Worm (Caenorhabditis elegans): ENCODE measurements around the gene F40F8.4.
A peak's percentile ranks its signal among the peaks of the same experiment; 100 is the strongest.

F40F8.4 gene

ce11 chrII:11149866-11150685 lies 10.0 kb upstream of the F40F8.4 start (continued):
- TF ChIP-seq die-1 (tag; optimal IDR thresholded peaks at IDR 0.05), result no peak
- no peak for TF ChIP-seq F39B2.1 (GFP tag; IDR thresholded peaks at IDR 0.05)
- no peak for TF ChIP-seq F55B11.4 (tag; optimal IDR thresholded peaks at IDR 0.05; ENCODE audit: borderline replicate concordance, insufficient read depth)
- no peak for TF ChIP-seq aptf-3 (GFP tag; IDR thresholded peaks at IDR 0.05)
- 0 out of 2 replicates have a peak, but pooled peaks have one; percentile 32 for TF ChIP-seq lin-26 (GFP tag; IDR thresholded peaks at IDR 0.05)
- peak; percentile 12 for TF ChIP-seq ets-4 (GFP tag; optimal IDR thresholded peaks at IDR 0.05)
- no peak for TF ChIP-seq snpc-4 (GFP tag; optimal IDR thresholded peaks at IDR 0.05)
- peak in 3 of 4 experiments; percentile 10 to 17 (median 16) for TF ChIP-seq snpc-4 (tag; optimal IDR thresholded peaks at IDR 0.05)

- TF ChIP-seq F23B12.7 (tag; optimal IDR thresholded peaks at IDR 0.05; ENCODE audit: insufficient read depth) (no peak), die-1 (tag; optimal IDR thresholded peaks at IDR 0.05) (no peak), pbrm-1 (GFP tag; IDR thresholded peaks at IDR 0.05) (0 out of 2 replicates have a peak, but pooled peaks have one; percentile 20)
Observed at ce11 chrII:11142571-11142970, 2.5 kb upstream of the F40F8.4 start, which contains the start of gene arrd-6. Gene arrd-6 (plus strand): TSS chrII:11142739.

DNA sequence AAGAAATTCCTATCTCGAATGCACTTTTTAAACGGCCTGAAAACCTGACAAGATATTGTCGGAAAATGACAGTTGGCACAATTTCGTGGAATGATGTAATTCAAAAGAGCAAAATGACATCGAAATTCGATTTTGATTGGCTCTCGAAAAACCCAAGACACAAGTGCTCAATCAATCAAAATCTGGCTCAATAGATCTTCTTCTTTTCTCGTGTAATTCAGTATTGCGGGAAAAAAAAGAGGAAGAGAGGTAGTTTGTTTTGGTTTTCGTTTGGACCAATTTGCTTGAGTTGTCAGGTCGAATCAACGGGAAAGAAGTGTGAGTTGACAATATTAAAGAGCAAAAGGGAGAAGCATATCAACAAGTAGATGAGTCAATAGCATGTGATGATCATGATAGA lies 4.3 kb downstream of the F40F8.4 start:
- TF ChIP-seq athp-1 (tag; optimal IDR thresholded peaks at IDR 0.05) (no peak), ztf-28 (GFP tag; IDR thresholded peaks at IDR 0.05) (no peak), xnd-1 (tag; optimal IDR thresholded peaks at IDR 0.05) (no peak), sptf-2 (GFP tag; optimal IDR thresholded peaks at IDR 0.05) (no peak), nhr-80 (tag; optimal IDR thresholded peaks at IDR 0.05) (peak; percentile 18), aptf-2 (GFP tag; conservative IDR thresholded peaks at IDR 0.05) (no peak), F55B11.4 (tag; optimal IDR thresholded peaks at IDR 0.05; ENCODE audit: borderline replicate concordance, insufficient read depth) (no peak), unc-130 (GFP tag; optimal IDR thresholded peaks at IDR 0.05) (no peak)

ce11 chrII:11134828-11135227 lies 5.2 kb downstream of the F40F8.4 start, which contains the start of gene F40F8.5:
Gene F40F8.5 (minus strand): TSS chrII:11134928.
- TF ChIP-seq ama-1 (optimal IDR thresholded peaks at IDR 0.05) (no peak), ama-1 (GFP tag; optimal IDR thresholded peaks at IDR 0.05) (no peak), pbrm-1 (GFP tag; IDR thresholded peaks at IDR 0.05) (no peak), C17E4.6 (GFP tag; IDR thresholded peaks at IDR 0.05) (no peak), aptf-2 (GFP tag; conservative IDR thresholded peaks at IDR 0.05) (no peak), ceh-58 (GFP tag; IDR thresholded peaks at IDR 0.05) (no peak), B0019.2 (GFP tag; conservative IDR thresholded peaks at IDR 0.05) (no peak), nhr-179 (tag; optimal IDR thresholded peaks at IDR 0.05) (no peak), tlf-1 (GFP tag; optimal IDR thresholded peaks at IDR 0.05) (no peak), F55B11.4 (tag; optimal IDR thresholded peaks at IDR 0.05; ENCODE audit: borderline replicate concordance, insufficient read depth) (no peak), snpc-1.1 (tag; optimal IDR thresholded peaks at IDR 0.05; ENCODE audit: insufficient read depth) (no peak), ztf-6 (GFP tag; IDR thresholded peaks at IDR 0.05) (no peak), F23B12.7 (tag; optimal IDR thresholded peaks at IDR 0.05; ENCODE audit: insufficient read depth) (no peak), tbx-9 (tag; optimal IDR thresholded peaks at IDR 0.05; ENCODE audit: borderline replicate concordance) (no peak), ceh-79 (tag; optimal IDR thresholded peaks at IDR 0.05) (no peak), ztf-22 (GFP tag; optimal IDR thresholded peaks at IDR 0.05) (no peak), mcd-1 (GFP tag; IDR thresholded peaks at IDR 0.05) (no peak)

- TF ChIP-seq nfya-2 (GFP tag; IDR thresholded peaks at IDR 0.05) (no peak), lin-35 (GFP tag; optimal IDR thresholded peaks at IDR 0.05) (peak in 1 of 3 experiments; percentile 59), repo-1 (tag; optimal IDR thresholded peaks at IDR 0.05) (no peak), lin-54 (GFP tag; optimal IDR thresholded peaks at IDR 0.05) (peak; percentile 55), gei-17 (GFP tag; optimal IDR thresholded peaks at IDR 0.05) (no peak), K12H6.12 (tag; optimal IDR thresholded peaks at IDR 0.05) (no peak), mcd-1 (GFP tag; IDR thresholded peaks at IDR 0.05) (peak; percentile 82), xnd-1 (tag; optimal IDR thresholded peaks at IDR 0.05) (no peak), ztf-28 (GFP tag; IDR thresholded peaks at IDR 0.05) (no peak), efl-1 (GFP tag; optimal IDR thresholded peaks at IDR 0.05) (peak; percentile 65), attf-6 (GFP tag; IDR thresholded peaks at IDR 0.05) (no peak)
Observed at ce11 chrII:11132542-11132941, 7.5 kb downstream of the F40F8.4 start, which contains the start of gene F40F8.11. Gene F40F8.11 (minus strand): TSS chrII:11132590.
